Worm (Caenorhabditis elegans) whole organism, L3 larva: ENCODE data around the gene Y22D7AL.10.

Experiments used
- aly-2 ChIP-seq: fragments of 150-350 bp; optimal IDR thresholded peaks from 2 replicates; lab custom pipeline; 2014; ENCODE audit warnings: missing biosample characterization, missing genetic modification characterization
- ceh-16 ChIP-seq: sonication (generic microtip); optimal IDR thresholded peaks from 2 replicates; lab custom pipeline; 2017; ENCODE audit warnings: missing biosample characterization, missing genetic modification characterization
- ceh-28 ChIP-seq: fragments of 150-350 bp; optimal IDR thresholded peaks from 2 replicates; lab custom pipeline; 2014; ENCODE audit warnings: missing biosample characterization, missing genetic modification reagents, missing genetic modification characterization
- elt-3 ChIP-seq, 3 experiments: fragments of 150-350 bp in 1 of 3; sonication (generic microtip) in 2 of 3; optimal IDR thresholded peaks; 2 replicates in 2 of 3; 4 replicates in 1 of 3; lab custom pipeline; 2014 to 2017; ENCODE audit warnings: missing biosample characterization in 3 of 3, missing genetic modification characterization in 3 of 3
- mdl-1 ChIP-seq: fragments of 150-350 bp; optimal IDR thresholded peaks from 2 replicates; lab custom pipeline; 2014; ENCODE audit warnings: missing biosample characterization, missing genetic modification characterization
- nhr-76 ChIP-seq: fragments of 150-350 bp; sonication (generic microtip); optimal IDR thresholded peaks from 5 replicates; lab custom pipeline; 2014; ENCODE audit warnings: missing biosample characterization, missing genetic modification characterization
- pha-4 ChIP-seq: fragments of 150-350 bp; optimal IDR thresholded peaks from 2 replicates; lab custom pipeline; 2014; ENCODE audit warnings: missing biosample characterization, missing genetic modification reagents, missing genetic modification characterization
- unc-39 ChIP-seq: sonication (generic microtip); optimal IDR thresholded peaks from 4 replicates; lab custom pipeline; 2017; ENCODE audit warnings: missing biosample characterization, missing genetic modification characterization
- unc-62 ChIP-seq: fragments of 150-350 bp; sonication (generic microtip); optimal IDR thresholded peaks from 4 replicates; lab custom pipeline; 2014; ENCODE audit warnings: missing biosample characterization, missing genetic modification reagents, missing genetic modification characterization
- zag-1 ChIP-seq: fragments of 150-350 bp; optimal IDR thresholded peaks from 2 replicates; lab custom pipeline; 2014; ENCODE audit warnings: missing biosample characterization, missing genetic modification characterization
- ztf-11 ChIP-seq: fragments of 150-350 bp; optimal IDR thresholded peaks from 2 replicates; lab custom pipeline; 2014; ENCODE audit warnings: missing biosample characterization, missing genetic modification characterization

DNA sequence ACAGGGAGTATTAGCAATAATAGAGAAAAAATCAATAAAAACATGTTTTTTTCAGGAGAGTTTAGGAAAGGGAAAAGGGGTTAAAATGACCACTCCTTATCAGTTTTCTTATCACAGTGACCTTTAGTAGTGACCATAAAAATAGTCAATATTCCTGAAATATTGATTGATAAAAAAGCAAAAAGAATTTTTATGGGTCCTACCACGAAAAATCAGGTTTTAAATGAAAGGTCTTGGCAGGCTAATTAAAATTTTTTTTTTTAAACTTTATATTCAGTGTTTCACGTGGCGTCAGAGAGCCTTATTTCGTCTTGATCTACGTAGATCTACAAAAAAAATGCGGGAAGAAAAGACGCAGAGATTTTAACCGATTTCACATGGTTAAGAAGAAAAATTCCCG lies 38.7 kb upstream of the Y22D7AL.10 start, which contains the start of gene cht-4:
- TF ChIP-seq mdl-1 (tag; lab: Kevin White, UChicago) (no peak), aly-2 (tag; lab: Kevin White, UChicago) (no peak), unc-39 (tag; lab: Kevin White, UChicago) (no peak), nhr-76 (tag; lab: Kevin White, UChicago) (no peak), unc-62 (no peak), ceh-28 (tag; lab: Kevin White, UChicago) (no peak), zag-1 (tag; lab: Kevin White, UChicago) (no peak), elt-3 (tag; optimal IDR thresholded peaks at IDR 0.05; lab: Kevin White, UChicago) (no peak), ztf-11 (tag; lab: Kevin White, UChicago) (no peak), ceh-16 (tag; lab: Kevin White, UChicago) (no peak), pha-4 (tag; lab: Kevin White, UChicago) (no peak)
